Worm (Caenorhabditis elegans) whole organism, late embryonic: ENCODE data around the gene clec-52.

ENCODE experiments used
- C08G9.2 ChIP-seq: sonication (generic microtip); optimal IDR thresholded peaks from 2 replicates; lab custom pipeline; 2016; ENCODE audit warnings: mild to moderate bottlenecking, missing genetic modification characterization, moderate library complexity, missing compliant biosample characterization
- F13H6.1 ChIP-seq: sonication (generic microtip); optimal IDR thresholded peaks from 2 replicates; lab custom pipeline; 2016; ENCODE audit warnings: missing genetic modification characterization, missing compliant biosample characterization
- Y22D7AL.16 ChIP-seq: sonication (generic microtip); optimal IDR thresholded peaks from 2 replicates; lab custom pipeline; 2016; ENCODE audit warnings: missing genetic modification characterization, missing compliant biosample characterization
- ahr-1 ChIP-seq: sonication (generic microtip); optimal IDR thresholded peaks from 2 replicates; lab custom pipeline; 2016; ENCODE audit warnings: missing genetic modification characterization, missing compliant biosample characterization
- ceh-14 ChIP-seq: sonication (generic microtip); optimal IDR thresholded peaks from 2 replicates; lab custom pipeline; 2016; ENCODE audit warnings: missing genotype, missing genetic modification characterization, missing compliant biosample characterization
- ceh-2 ChIP-seq: sonication (generic microtip); optimal IDR thresholded peaks from 2 replicates; lab custom pipeline; 2016; ENCODE audit warnings: missing genotype, missing genetic modification characterization, missing compliant biosample characterization
- ceh-22 ChIP-seq: sonication (generic microtip); optimal IDR thresholded peaks from 2 replicates; lab custom pipeline; 2017; ENCODE audit warnings: missing biosample characterization, missing genetic modification characterization
- ceh-34 ChIP-seq: sonication (generic microtip); optimal IDR thresholded peaks from 2 replicates; lab custom pipeline; 2016; ENCODE audit warnings: mild to moderate bottlenecking, missing genetic modification characterization, missing compliant biosample characterization
- ceh-45 ChIP-seq: fragments of 200-800 bp; sonication (Bioruptor generic); IDR thresholded peaks from 2 replicates; pipeline ENCODE4 v1.3.6; 2022; ENCODE audit warnings: missing genetic modification reagents, missing genetic modification characterization, missing compliant biosample characterization
- ceh-48 ChIP-seq: sonication (generic microtip); optimal IDR thresholded peaks from 2 replicates; lab custom pipeline; 2016; ENCODE audit warnings: missing genetic modification characterization, inconsistent platforms, missing compliant biosample characterization
- ceh-9 ChIP-seq: sonication (generic microtip); optimal IDR thresholded peaks from 2 replicates; lab custom pipeline; 2016; ENCODE audit warnings: mild to moderate bottlenecking, missing genetic modification characterization, inconsistent platforms, missing compliant biosample characterization
- che-1 ChIP-seq: sonication (generic microtip); optimal IDR thresholded peaks from 2 replicates; lab custom pipeline; 2016; ENCODE audit warnings: mild to moderate bottlenecking, missing genetic modification characterization, missing compliant biosample characterization
- dmd-4 ChIP-seq: sonication (generic microtip); optimal IDR thresholded peaks from 2 replicates; lab custom pipeline; 2016; ENCODE audit warnings: borderline replicate concordance, missing genetic modification characterization, missing compliant biosample characterization
- dve-1 ChIP-seq: sonication (generic microtip); optimal IDR thresholded peaks from 2 replicates; lab custom pipeline; 2017; ENCODE audit warnings: antibody characterized with exemption, mild to moderate bottlenecking, missing genetic modification characterization, missing compliant biosample characterization
- elt-4 ChIP-seq: sonication (generic microtip); optimal IDR thresholded peaks from 2 replicates; lab custom pipeline; 2016; ENCODE audit warnings: missing genetic modification characterization, missing compliant biosample characterization
- ets-4 ChIP-seq: sonication (generic microtip); optimal IDR thresholded peaks from 2 replicates; lab custom pipeline; 2016; ENCODE audit warnings: missing genetic modification characterization, missing compliant biosample characterization
- eyg-1 ChIP-seq: sonication (generic microtip); optimal IDR thresholded peaks from 2 replicates; lab custom pipeline; 2016; ENCODE audit warnings: missing genotype, missing genetic modification characterization, missing compliant biosample characterization
- gmeb-2 ChIP-seq: sonication (generic microtip); optimal IDR thresholded peaks from 2 replicates; lab custom pipeline; 2016; ENCODE audit warnings: missing genetic modification characterization, inconsistent platforms, missing compliant biosample characterization
- hlh-13 ChIP-seq: fragments of 200-800 bp; sonication (Bioruptor generic); optimal IDR thresholded peaks from 2 replicates; lab custom pipeline; 2018; ENCODE audit warnings: mild to moderate bottlenecking, missing genetic modification characterization, missing compliant biosample characterization
- hlh-15 ChIP-seq: sonication (generic microtip); optimal IDR thresholded peaks from 2 replicates; lab custom pipeline; 2016; ENCODE audit warnings: missing genetic modification characterization, missing compliant biosample characterization
- hlh-30 ChIP-seq: sonication (generic microtip); optimal IDR thresholded peaks from 2 replicates; lab custom pipeline; 2017; ENCODE audit warnings: antibody characterized with exemption, missing genetic modification characterization, missing compliant biosample characterization; ENCODE audit not compliant: insufficient read depth
- lin-11 ChIP-seq: fragments of 200-800 bp; sonication (Bioruptor generic); optimal IDR thresholded peaks from 2 replicates; lab custom pipeline; 2018; ENCODE audit warnings: mild to moderate bottlenecking, missing genetic modification characterization, missing compliant biosample characterization
- madf-2 ChIP-seq: sonication (generic microtip); optimal IDR thresholded peaks from 2 replicates; lab custom pipeline; 2017; ENCODE audit warnings: missing genetic modification characterization, missing compliant biosample characterization
- mec-3 ChIP-seq: sonication (generic microtip); optimal IDR thresholded peaks from 2 replicates; lab custom pipeline; 2016; ENCODE audit warnings: borderline replicate concordance, missing genetic modification characterization, missing compliant biosample characterization
- npax-4 ChIP-seq: sonication (generic microtip); optimal IDR thresholded peaks from 2 replicates; lab custom pipeline; 2016; ENCODE audit warnings: missing genetic modification characterization, missing compliant biosample characterization
- odd-2 ChIP-seq: sonication (generic microtip); optimal IDR thresholded peaks from 2 replicates; lab custom pipeline; 2017; ENCODE audit warnings: antibody characterized with exemption, mild to moderate bottlenecking, missing genetic modification characterization, missing compliant biosample characterization
- pax-1 ChIP-seq: fragments of 150-350 bp; optimal IDR thresholded peaks from 2 replicates; lab custom pipeline; 2014; ENCODE audit warnings: missing biosample characterization, missing genetic modification characterization
- pha-2 ChIP-seq: sonication (generic microtip); optimal IDR thresholded peaks from 2 replicates; lab custom pipeline; 2017; ENCODE audit warnings: mild to moderate bottlenecking, missing genetic modification characterization, missing compliant biosample characterization
- pqm-1 ChIP-seq: sonication (generic microtip); optimal IDR thresholded peaks from 2 replicates; lab custom pipeline; 2016; ENCODE audit warnings: missing genetic modification characterization, missing compliant biosample characterization
- ref-2 ChIP-seq: sonication (generic microtip); optimal IDR thresholded peaks from 2 replicates; lab custom pipeline; 2016; ENCODE audit warnings: missing genetic modification characterization, missing compliant biosample characterization
- rnt-1 ChIP-seq: sonication (generic microtip); optimal IDR thresholded peaks from 2 replicates; lab custom pipeline; 2016; ENCODE audit warnings: missing genetic modification characterization, missing compliant biosample characterization
- sdc-2 ChIP-seq: sonication (generic microtip); optimal IDR thresholded peaks from 2 replicates; lab custom pipeline; 2016; ENCODE audit warnings: missing genotype, missing genetic modification characterization, missing compliant biosample characterization
- sox-2 ChIP-seq: fragments of 200-800 bp; sonication (Bioruptor generic); IDR thresholded peaks from 2 replicates; pipeline ENCODE4 v1.3.6; 2022; ENCODE audit warnings: missing genetic modification reagents, missing genetic modification characterization, missing compliant biosample characterization
- sox-4 ChIP-seq: sonication (generic microtip); optimal IDR thresholded peaks from 2 replicates; lab custom pipeline; 2017; ENCODE audit warnings: mild to moderate bottlenecking, missing genetic modification characterization, inconsistent platforms, missing compliant biosample characterization
- tbx-7 ChIP-seq: sonication (generic microtip); optimal IDR thresholded peaks from 2 replicates; lab custom pipeline; 2016; ENCODE audit warnings: missing genotype, missing genetic modification characterization, missing compliant biosample characterization
- ttx-3 ChIP-seq: sonication (generic microtip); optimal IDR thresholded peaks from 2 replicates; lab custom pipeline; 2016; ENCODE audit warnings: missing genetic modification reagents, missing genetic modification characterization, missing compliant biosample characterization
- unc-3 ChIP-seq, 2 experiments: fragments of 200-800 bp in 1 of 2; sonication (Bioruptor generic) in 1 of 2; sonication (generic microtip) in 1 of 2; conservative IDR thresholded peaks in 1 of 2; optimal IDR thresholded peaks in 1 of 2; 2 replicates each; pipeline versions ENCODE4 v1.3.6 to Lab custom; 2016 to 2022; ENCODE audit warnings: missing compliant biosample characterization in 2 of 2, missing genetic modification characterization in 2 of 2, missing genetic modification reagents in 1 of 2
- unc-42 ChIP-seq: sonication (generic microtip); optimal IDR thresholded peaks from 2 replicates; lab custom pipeline; 2016; ENCODE audit warnings: missing genotype, missing genetic modification characterization, missing compliant biosample characterization
- unc-55 ChIP-seq: sonication (generic microtip); optimal IDR thresholded peaks from 2 replicates; lab custom pipeline; 2017; ENCODE audit warnings: missing biosample characterization, missing genetic modification reagents, missing genetic modification characterization
- unc-86 ChIP-seq: sonication (generic microtip); optimal IDR thresholded peaks from 2 replicates; lab custom pipeline; 2016; ENCODE audit warnings: missing genetic modification characterization, missing compliant biosample characterization
- ztf-16 ChIP-seq: sonication (generic microtip); optimal IDR thresholded peaks from 2 replicates; lab custom pipeline; 2017; ENCODE audit warnings: missing genetic modification characterization, missing compliant biosample characterization

Gene clec-52

ce11 chrIV:8159995-8160394, 8.6 kb downstream of the clec-52 start:
- TF ChIP-seq ceh-48 (tag; lab: Kevin White, UChicago): no peak
- TF ChIP-seq unc-55 (GFP tag; lab: Kevin White, UChicago): no peak
- no peak for TF ChIP-seq gmeb-2 (tag; lab: Kevin White, UChicago)
- no peak for TF ChIP-seq npax-4 (tag; lab: Kevin White, UChicago)
- TF ChIP-seq sox-4: no peak
- TF ChIP-seq rnt-1 (tag; lab: Kevin White, UChicago): no peak
- TF ChIP-seq dve-1 (tag; lab: Kevin White, UChicago): no peak
- no peak for TF ChIP-seq hlh-13 (GFP tag; lab: Kevin White, UChicago)
- TF ChIP-seq ztf-16 (tag; lab: Kevin White, UChicago): no peak
- no peak for TF ChIP-seq ceh-45

ce11 chrIV:8159087-8159486, 9.5 kb downstream of the clec-52 start, which contains the start of gene faah-1:
faah-1 (plus strand) TSS chrIV:8159387.
- TF ChIP-seq hlh-15 (tag; lab: Kevin White, UChicago): no peak
- TF ChIP-seq ceh-45: no peak
- no peak for TF ChIP-seq sox-2
- TF ChIP-seq madf-2 (tag; lab: Kevin White, UChicago): no peak
- TF ChIP-seq ets-4 (tag; lab: Kevin White, UChicago): no peak
- TF ChIP-seq hlh-30 (tag; lab: Kevin White, UChicago): no peak
- no peak for TF ChIP-seq ref-2 (tag; lab: Kevin White, UChicago)
- no peak for TF ChIP-seq mec-3 (tag; lab: Kevin White, UChicago)
- TF ChIP-seq dve-1 (tag; lab: Kevin White, UChicago): no peak
- TF ChIP-seq unc-55 (GFP tag; lab: Kevin White, UChicago): no peak
- TF ChIP-seq sdc-2 (tag; lab: Kevin White, UChicago): no peak
- TF ChIP-seq C08G9.2: no peak
- TF ChIP-seq ttx-3 (tag; lab: Kevin White, UChicago): no peak
- TF ChIP-seq rnt-1 (tag; lab: Kevin White, UChicago): no peak
- no peak for TF ChIP-seq Y22D7AL.16 (tag; lab: Kevin White, UChicago)
- TF ChIP-seq elt-4 (tag; lab: Kevin White, UChicago): no peak

- no peak for TF ChIP-seq unc-42 (tag; lab: Kevin White, UChicago)
- no peak for TF ChIP-seq gmeb-2 (tag; lab: Kevin White, UChicago)
- no peak for TF ChIP-seq dmd-4 (tag; lab: Kevin White, UChicago)
- no peak for TF ChIP-seq ceh-14
- no peak for TF ChIP-seq che-1 (tag; lab: Kevin White, UChicago)
- TF ChIP-seq odd-2 (tag; lab: Kevin White, UChicago): no peak
- TF ChIP-seq tbx-7 (tag; lab: Kevin White, UChicago): no peak
- TF ChIP-seq sdc-2 (tag; lab: Kevin White, UChicago): no peak
- TF ChIP-seq unc-86 (tag; lab: Kevin White, UChicago): no peak
- no peak for TF ChIP-seq ztf-16 (tag; lab: Kevin White, UChicago)
- TF ChIP-seq eyg-1: no peak
- TF ChIP-seq mec-3 (tag; lab: Kevin White, UChicago): no peak
- no peak for TF ChIP-seq hlh-13 (GFP tag; lab: Kevin White, UChicago)
- TF ChIP-seq lin-11 (tag; lab: Kevin White, UChicago): no peak
- TF ChIP-seq pax-1 (tag; lab: Kevin White, UChicago): no peak
- TF ChIP-seq ets-4 (tag; lab: Kevin White, UChicago): no peak
- TF ChIP-seq ceh-45: no peak
- TF ChIP-seq ahr-1 (tag; lab: Kevin White, UChicago): no peak
- TF ChIP-seq madf-2 (tag; lab: Kevin White, UChicago): no peak
- TF ChIP-seq, all 69 proteins: peak for 0
Observed at ce11 chrIV:8157161-8157560, 11.4 kb downstream of the clec-52 start, which contains the start of gene B0218.5. B0218.5 (minus strand) TSS chrIV:8157261.

ce11 chrIV:8154966-8155365, 13.6 kb downstream of the clec-52 start:
- TF ChIP-seq ceh-2 (tag; lab: Kevin White, UChicago) (no peak), F13H6.1 (tag; lab: Kevin White, UChicago) (no peak), ceh-34 (tag; lab: Kevin White, UChicago) (no peak), ceh-9 (tag; lab: Kevin White, UChicago) (no peak), unc-55 (GFP tag; lab: Kevin White, UChicago) (no peak), ets-4 (tag; lab: Kevin White, UChicago) (no peak), sox-2 (no peak), dve-1 (tag; lab: Kevin White, UChicago) (no peak), unc-3 (GFP tag; conservative IDR thresholded peaks at IDR 0.05; lab: Robert Waterston, UW) (no peak), unc-3 (tag; optimal IDR thresholded peaks at IDR 0.05; lab: Kevin White, UChicago) (no peak), ceh-22 (tag; lab: Kevin White, UChicago) (no peak), rnt-1 (tag; lab: Kevin White, UChicago) (no peak), che-1 (tag; lab: Kevin White, UChicago) (no peak), hlh-15 (tag; lab: Kevin White, UChicago) (no peak), Y22D7AL.16 (tag; lab: Kevin White, UChicago) (no peak), pqm-1 (no peak), pha-2 (tag; lab: Kevin White, UChicago) (no peak), madf-2 (tag; lab: Kevin White, UChicago) (no peak), dmd-4 (tag; lab: Kevin White, UChicago) (no peak)
